Fruit fly (Drosophila melanogaster): Measurements from ENCODE around the gene CG7213.

DNA sequence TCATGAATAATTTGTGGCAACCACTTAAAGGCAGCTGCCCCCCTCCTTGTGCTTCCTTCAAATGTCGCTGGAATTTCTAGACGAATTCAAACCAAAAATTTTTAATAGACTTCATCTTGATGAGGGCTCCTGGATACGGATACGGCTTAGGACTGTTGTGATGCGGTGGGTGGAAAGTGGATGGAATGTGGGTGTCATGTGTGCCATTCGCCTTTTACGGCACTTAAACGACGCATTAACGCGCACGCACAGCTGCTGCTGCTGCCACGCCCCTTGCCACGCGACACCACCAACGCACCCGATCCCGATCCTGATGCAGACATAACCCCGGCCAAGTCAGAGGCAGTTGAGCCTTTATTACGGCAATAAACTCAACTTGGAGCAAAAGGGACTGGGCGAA lies 20.7 kb downstream of the CG7213 start:
- TF ChIP-seq h (optimal IDR thresholded peaks at IDR 0.05) = no peak
- no peak for TF ChIP-seq ttk (optimal IDR thresholded peaks at IDR 0.05)
- no peak for TF ChIP-seq psq (optimal IDR thresholded peaks at IDR 0.05)
- no peak for TF ChIP-seq insv (optimal IDR thresholded peaks at IDR 0.05)
- TF ChIP-seq Sin3A (optimal IDR thresholded peaks at IDR 0.05) = no peak
